Worm (Caenorhabditis elegans): ENCODE data around the gene C12D12.1.

DNA sequence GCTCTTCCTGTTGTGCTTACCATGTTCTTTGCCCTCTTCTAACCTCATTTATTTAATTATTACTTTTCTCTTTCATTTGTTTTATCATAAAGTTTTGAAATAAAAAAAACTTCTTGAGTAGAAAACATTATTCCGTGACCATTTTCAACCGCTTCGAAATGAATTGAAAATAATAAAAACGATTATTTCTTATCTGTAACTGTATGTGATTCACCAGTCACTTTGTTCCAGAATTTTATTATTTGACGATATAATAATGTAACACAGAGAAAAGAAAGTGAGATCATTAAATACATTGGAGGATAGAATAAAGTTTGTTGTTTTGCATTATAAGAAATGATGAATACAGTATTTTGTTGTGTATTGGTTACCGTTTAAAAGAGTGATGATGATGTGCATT, 6.0 kb downstream of the C12D12.1 start:
- no peak for TF ChIP-seq skn-1 (tag; optimal IDR thresholded peaks at IDR 0.05)
- TF ChIP-seq nhr-25 (tag; optimal IDR thresholded peaks at IDR 0.05), result no peak
- TF ChIP-seq ceh-82 (tag; optimal IDR thresholded peaks at IDR 0.05), result no peak
- TF ChIP-seq pha-4 (tag; optimal IDR thresholded peaks at IDR 0.05), result peak; percentile 41
- no peak for TF ChIP-seq nhr-11 (tag; optimal IDR thresholded peaks at IDR 0.05)
- TF ChIP-seq lsy-12 (tag; optimal IDR thresholded peaks at IDR 0.05), result no peak
- TF ChIP-seq zag-1 (tag; optimal IDR thresholded peaks at IDR 0.05), result no peak
- TF ChIP-seq nhr-76 (tag; optimal IDR thresholded peaks at IDR 0.05), result no peak
- no peak for TF ChIP-seq nfya-1 (tag; optimal IDR thresholded peaks at IDR 0.05; ENCODE audit: insufficient read depth)
- no peak for TF ChIP-seq nhr-23 (tag; optimal IDR thresholded peaks at IDR 0.05)

Data from whole organism, L3 larva.